Worm (Caenorhabditis elegans) whole organism, L1 larva: Measurements from ENCODE around the gene dpf-2.

ENCODE experiments used
- C16A3.4 ChIP-seq: fragments of 150-350 bp; optimal IDR thresholded peaks from 2 replicates; lab custom pipeline; 2014; ENCODE audit warnings: missing biosample characterization, missing genetic modification characterization
- F16B12.6 ChIP-seq: fragments of 150-350 bp; optimal IDR thresholded peaks from 2 replicates; lab custom pipeline; 2014; ENCODE audit warnings: missing biosample characterization, missing genetic modification characterization
- aha-1 ChIP-seq: fragments of 150-350 bp; optimal IDR thresholded peaks from 2 replicates; lab custom pipeline; 2014; ENCODE audit warnings: missing biosample characterization, missing genetic modification characterization
- aly-2 ChIP-seq: fragments of 150-350 bp; optimal IDR thresholded peaks from 2 replicates; lab custom pipeline; 2014; ENCODE audit warnings: missing biosample characterization, missing genetic modification characterization
- blmp-1 ChIP-seq: fragments of 150-350 bp; optimal IDR thresholded peaks from 2 replicates; lab custom pipeline; 2014; ENCODE audit warnings: missing biosample characterization, missing genetic modification characterization
- ceh-90 ChIP-seq: sonication (generic microtip); optimal IDR thresholded peaks from 2 replicates; lab custom pipeline; 2016; ENCODE audit warnings: missing genetic modification characterization, missing compliant biosample characterization
- ces-1 ChIP-seq: fragments of 150-350 bp; optimal IDR thresholded peaks from 2 replicates; lab custom pipeline; 2014; ENCODE audit warnings: missing biosample characterization, missing genetic modification reagents, missing genetic modification characterization
- dpl-1 ChIP-seq, 3 experiments: fragments of 150-350 bp in 2 of 3; sonication (generic microtip) in 1 of 3; optimal IDR thresholded peaks; 2 replicates each; lab custom pipeline; 2014 to 2017; ENCODE audit warnings: missing biosample characterization in 3 of 3, missing genetic modification characterization in 3 of 3, missing genetic modification reagents in 3 of 3
- dsc-1 ChIP-seq: sonication (generic microtip); optimal IDR thresholded peaks from 2 replicates; lab custom pipeline; 2016; ENCODE audit warnings: mild to moderate bottlenecking, missing genetic modification characterization, missing compliant biosample characterization
- efl-1 ChIP-seq, 4 experiments: fragments of 150-350 bp; optimal IDR thresholded peaks in 3 of 4; peaks in 1 of 4; 1 replicate in 1 of 4; 2 replicates in 3 of 4; lab custom pipeline; 2014; ENCODE audit warnings: missing biosample characterization in 2 of 4, missing genetic modification characterization in 2 of 4, missing genetic modification reagents in 2 of 4
- egl-13 ChIP-seq: sonication (generic microtip); optimal IDR thresholded peaks from 2 replicates; lab custom pipeline; 2016; ENCODE audit warnings: missing genotype, missing genetic modification reagents, missing genetic modification characterization, missing compliant biosample characterization
- elt-3 ChIP-seq, 6 experiments: fragments of 150-350 bp in 1 of 6; sonication (generic microtip); optimal IDR thresholded peaks; 2 replicates each; lab custom pipeline; 2017 to 2018; ENCODE audit warnings: missing biosample characterization in 6 of 6, missing genetic modification characterization in 6 of 6, inconsistent platforms in 1 of 6
- fkh-4 ChIP-seq: sonication (generic microtip); optimal IDR thresholded peaks from 2 replicates; lab custom pipeline; 2016; ENCODE audit warnings: missing compliant biosample characterization, missing genetic modification characterization, borderline replicate concordance
- fos-1 ChIP-seq: fragments of 150-350 bp; optimal IDR thresholded peaks from 2 replicates; lab custom pipeline; 2014; ENCODE audit warnings: missing biosample characterization, missing genetic modification characterization
- hlh-4 ChIP-seq: sonication (generic microtip); optimal IDR thresholded peaks from 2 replicates; lab custom pipeline; 2016; ENCODE audit warnings: mild to moderate bottlenecking, missing genetic modification characterization, missing compliant biosample characterization
- hpl-2 ChIP-seq: fragments of 150-350 bp; optimal IDR thresholded peaks from 2 replicates; lab custom pipeline; 2014; ENCODE audit warnings: missing biosample characterization, missing genetic modification reagents, missing genetic modification characterization
- isw-1 ChIP-seq: fragments of 200-800 bp; sonication (Bioruptor generic); IDR thresholded peaks from 2 replicates; pipeline ENCODE4 v1.3.6; 2022; ENCODE audit warnings: missing genetic modification characterization, missing compliant biosample characterization
- lin-14 ChIP-seq: fragments of 200-800 bp; sonication (Bioruptor generic); optimal IDR thresholded peaks from 2 replicates; lab custom pipeline; 2018; ENCODE audit warnings: mild to moderate bottlenecking, missing genetic modification characterization, moderate library complexity, missing compliant biosample characterization
- lin-15B ChIP-seq: fragments of 150-350 bp; sonication (generic microtip); optimal IDR thresholded peaks from 3 replicates; lab custom pipeline; 2014; ENCODE audit warnings: missing biosample characterization, missing genetic modification characterization
- lin-35 ChIP-seq, 2 experiments: fragments of 150-350 bp; optimal IDR thresholded peaks; 2 replicates each; lab custom pipeline; 2014; ENCODE audit warnings: missing biosample characterization in 2 of 2, missing genetic modification characterization in 2 of 2, missing genetic modification reagents in 2 of 2
- lin-39 ChIP-seq: fragments of 150-350 bp; optimal IDR thresholded peaks from 2 replicates; lab custom pipeline; 2014; ENCODE audit warnings: missing biosample characterization, missing genetic modification reagents, missing genetic modification characterization
- lsy-2 ChIP-seq, 2 experiments: fragments of 150-350 bp; optimal IDR thresholded peaks; 2 replicates each; lab custom pipeline; 2014; ENCODE audit warnings: missing biosample characterization in 2 of 2, missing genetic modification characterization in 2 of 2
- mab-9 ChIP-seq: fragments of 200-800 bp; sonication (Bioruptor generic); IDR thresholded peaks from 2 replicates; pipeline ENCODE4 v1.3.6; 2022; ENCODE audit warnings: missing genetic modification reagents, missing genetic modification characterization, missing compliant biosample characterization
- nhr-12 ChIP-seq: sonication (generic microtip); optimal IDR thresholded peaks from 2 replicates; lab custom pipeline; 2017; ENCODE audit warnings: missing biosample characterization, missing genetic modification characterization
- nhr-19 ChIP-seq: fragments of 200-800 bp; sonication (Bioruptor generic); conservative IDR thresholded peaks from 2 replicates; pipeline ENCODE4 v1.3.6; 2022; ENCODE audit warnings: missing genetic modification characterization, missing compliant biosample characterization
- nhr-28 ChIP-seq: fragments of 150-350 bp; optimal IDR thresholded peaks from 2 replicates; lab custom pipeline; 2014; ENCODE audit warnings: missing biosample characterization, missing genetic modification characterization
- nhr-47 ChIP-seq: sonication (generic microtip); optimal IDR thresholded peaks from 2 replicates; lab custom pipeline; 2016; ENCODE audit warnings: mild to moderate bottlenecking, missing genetic modification characterization, moderate library complexity, missing compliant biosample characterization
- nhr-85 ChIP-seq: sonication (generic microtip); peaks from one replicate; lab custom pipeline; 2016; ENCODE audit warnings: missing genetic modification characterization, inconsistent platforms, missing compliant biosample characterization
- pag-3 ChIP-seq: sonication (generic microtip); optimal IDR thresholded peaks from 2 replicates; lab custom pipeline; 2017; ENCODE audit warnings: missing genetic modification characterization, mild to moderate bottlenecking, missing compliant biosample characterization, antibody characterized with exemption, borderline replicate concordance; ENCODE audit not compliant: insufficient read depth
- pax-3 ChIP-seq: fragments of 200-800 bp; sonication (Bioruptor generic); optimal IDR thresholded peaks from 2 replicates; lab custom pipeline; 2018; ENCODE audit warnings: mild to moderate bottlenecking, missing genetic modification characterization, moderate library complexity, missing compliant biosample characterization
- rnt-1 ChIP-seq: sonication (generic microtip); optimal IDR thresholded peaks from 2 replicates; lab custom pipeline; 2016; ENCODE audit warnings: mild to moderate bottlenecking, missing genetic modification characterization, moderate library complexity, missing compliant biosample characterization
- skn-1 ChIP-seq: fragments of 150-350 bp; optimal IDR thresholded peaks from 2 replicates; lab custom pipeline; 2014; ENCODE audit warnings: missing biosample characterization, missing genetic modification characterization
- snpc-4 ChIP-seq: fragments of 150-350 bp; optimal IDR thresholded peaks from 2 replicates; lab custom pipeline; 2014; ENCODE audit warnings: missing biosample characterization, missing genetic modification characterization
- snu-23 ChIP-seq: sonication (generic microtip); optimal IDR thresholded peaks from 2 replicates; lab custom pipeline; 2016; ENCODE audit warnings: missing genetic modification characterization, missing compliant biosample characterization
- sox-4 ChIP-seq: sonication (generic microtip); optimal IDR thresholded peaks from 2 replicates; lab custom pipeline; 2016; ENCODE audit warnings: missing genetic modification characterization, missing compliant biosample characterization
- sup-37 ChIP-seq: fragments of 200-800 bp; sonication (Bioruptor generic); optimal IDR thresholded peaks from 2 replicates; lab custom pipeline; 2018; ENCODE audit warnings: mild to moderate bottlenecking, missing genetic modification characterization, missing compliant biosample characterization
- swsn-7 ChIP-seq: sonication (generic microtip); optimal IDR thresholded peaks from 2 replicates; lab custom pipeline; 2016; ENCODE audit warnings: missing genetic modification characterization, missing compliant biosample characterization
- tbx-2 ChIP-seq: sonication (generic microtip); optimal IDR thresholded peaks from 2 replicates; lab custom pipeline; 2016; ENCODE audit warnings: missing genetic modification characterization, missing compliant biosample characterization
- tlp-1 ChIP-seq: fragments of 150-350 bp; optimal IDR thresholded peaks from 2 replicates; lab custom pipeline; 2014; ENCODE audit warnings: missing biosample characterization, missing genetic modification characterization
- unc-62 ChIP-seq: fragments of 150-350 bp; optimal IDR thresholded peaks from 2 replicates; lab custom pipeline; 2014; ENCODE audit warnings: missing biosample characterization, missing genetic modification reagents, missing genetic modification characterization
- unc-86 ChIP-seq: sonication (generic microtip); optimal IDR thresholded peaks from 2 replicates; lab custom pipeline; 2016; ENCODE audit warnings: missing genetic modification characterization, missing compliant biosample characterization
- xbp-1 ChIP-seq: sonication (generic microtip); optimal IDR thresholded peaks from 2 replicates; lab custom pipeline; 2016; ENCODE audit warnings: missing genetic modification characterization, missing compliant biosample characterization
- zag-1 ChIP-seq: fragments of 150-350 bp; optimal IDR thresholded peaks from 2 replicates; lab custom pipeline; 2014; ENCODE audit warnings: missing biosample characterization, missing genetic modification characterization
- zip-4 ChIP-seq: fragments of 200-800 bp; sonication (Bioruptor generic); optimal IDR thresholded peaks from 2 replicates; lab custom pipeline; 2018; ENCODE audit warnings: mild to moderate bottlenecking, missing genetic modification characterization, moderate library complexity, missing compliant biosample characterization
- ztf-4 ChIP-seq: fragments of 150-350 bp; optimal IDR thresholded peaks from 2 replicates; lab custom pipeline; 2014; ENCODE audit warnings: missing biosample characterization, missing genetic modification characterization

dpf-2 gene

DNA sequence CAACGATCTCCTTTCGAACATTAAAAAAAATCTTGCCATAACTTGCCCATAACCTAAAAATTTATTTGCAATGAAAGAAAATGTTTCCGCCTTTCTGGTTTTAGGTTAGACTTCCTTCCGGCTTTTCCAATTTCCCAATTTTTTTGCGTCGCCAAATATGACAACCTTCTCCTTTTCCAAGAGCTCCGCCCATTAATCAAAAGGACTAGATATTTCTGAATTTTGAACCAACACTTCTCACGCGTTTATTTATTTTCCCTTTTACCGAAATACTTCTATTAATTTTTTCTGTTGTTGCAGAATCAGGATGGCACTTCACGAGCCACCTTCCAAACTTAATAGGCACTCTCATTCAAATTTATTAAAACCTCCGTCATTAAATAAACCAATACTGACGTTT is 14.0 kb downstream of the dpf-2 start, which contains the start of gene egrh-1:
egrh-1 (plus strand) TSS at position 301 of the 400 bp plus-strand sequence.
- TF ChIP-seq nhr-12 (tag; lab: Kevin White, UChicago) (no peak), hpl-2 (GFP tag; lab: Kevin White, UChicago) (no peak), pax-3 (tag; lab: Kevin White, UChicago) (no peak), rnt-1 (tag; lab: Kevin White, UChicago) (no peak), blmp-1 (tag; lab: Kevin White, UChicago) (no peak), ceh-90 (tag; lab: Kevin White, UChicago) (no peak), elt-3 (tag; optimal IDR thresholded peaks at IDR 0.05; lab: Kevin White, UChicago) (no peak), fos-1 (no peak), isw-1 (GFP tag; lab: Robert Waterston, UW) (no peak), tbx-2 (tag; lab: Kevin White, UChicago) (no peak), nhr-47 (no peak), lsy-2 (tag; optimal IDR thresholded peaks at IDR 0.05; lab: Kevin White, UChicago) (no peak), snpc-4 (tag; lab: Kevin White, UChicago) (no peak), lin-35 (GFP tag; optimal IDR thresholded peaks at IDR 0.05; lab: Kevin White, UChicago) (no peak), hlh-4 (tag; lab: Kevin White, UChicago) (no peak), lin-39 (tag; lab: Kevin White, UChicago) (no peak), sup-37 (GFP tag; lab: Kevin White, UChicago) (no peak), aha-1 (no peak), aly-2 (no peak)

DNA sequence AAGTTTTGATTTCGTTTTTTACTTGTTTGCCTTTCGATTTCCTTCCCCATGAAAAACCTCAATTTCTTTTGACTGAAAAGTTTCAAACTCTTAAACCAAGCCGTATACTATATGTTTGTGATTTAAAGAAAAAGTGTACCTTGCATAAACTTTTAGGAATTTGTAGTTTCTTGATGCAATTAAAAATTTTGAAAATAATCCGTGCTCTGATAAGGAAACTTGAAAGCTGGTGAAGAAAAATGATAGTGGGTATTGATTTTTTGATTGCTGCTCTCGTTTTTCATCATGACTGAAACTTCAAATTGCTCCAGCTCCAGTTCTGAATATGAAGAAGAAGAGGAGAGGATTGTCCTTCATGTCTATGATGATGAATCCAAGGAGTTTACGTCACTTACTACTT is 17.4 kb downstream of the dpf-2 start, which contains the start of gene acd-3:
acd-3 (plus strand) TSS at position 222 of the 400 bp plus-strand sequence.
- TF ChIP-seq nhr-85 (tag; lab: Kevin White, UChicago) (peak; percentile 31), snu-23 (GFP tag; lab: Kevin White, UChicago) (no peak)

DNA sequence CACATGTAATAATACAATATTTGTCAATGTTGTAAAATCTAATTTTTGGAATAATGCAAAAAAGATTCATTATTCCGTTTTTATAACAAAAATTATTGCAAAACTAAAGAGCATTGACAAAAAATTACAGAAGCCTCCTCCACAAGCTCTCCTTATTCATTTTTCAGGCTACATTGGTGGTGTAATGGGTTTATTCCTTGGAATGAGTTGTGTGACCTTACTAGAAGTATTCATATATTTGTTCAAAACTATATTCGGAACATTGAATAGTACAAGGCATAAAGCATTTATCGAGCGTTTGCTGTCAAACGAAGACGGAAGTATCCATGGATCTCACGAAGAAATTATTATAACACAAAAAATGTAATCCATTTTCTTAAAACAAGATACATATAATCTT is 20.3 kb downstream of the dpf-2 start:
- TF ChIP-seq lin-35 (GFP tag; optimal IDR thresholded peaks at IDR 0.05; lab: Kevin White, UChicago) (no peak), efl-1 (optimal IDR thresholded peaks at IDR 0.05; lab: Kevin White, UChicago) (no peak), efl-1 (GFP tag; optimal IDR thresholded peaks at IDR 0.05 in 1 of 2; lab: Kevin White, UChicago) (peak in 1 of 2 experiments; percentile 91)

DNA sequence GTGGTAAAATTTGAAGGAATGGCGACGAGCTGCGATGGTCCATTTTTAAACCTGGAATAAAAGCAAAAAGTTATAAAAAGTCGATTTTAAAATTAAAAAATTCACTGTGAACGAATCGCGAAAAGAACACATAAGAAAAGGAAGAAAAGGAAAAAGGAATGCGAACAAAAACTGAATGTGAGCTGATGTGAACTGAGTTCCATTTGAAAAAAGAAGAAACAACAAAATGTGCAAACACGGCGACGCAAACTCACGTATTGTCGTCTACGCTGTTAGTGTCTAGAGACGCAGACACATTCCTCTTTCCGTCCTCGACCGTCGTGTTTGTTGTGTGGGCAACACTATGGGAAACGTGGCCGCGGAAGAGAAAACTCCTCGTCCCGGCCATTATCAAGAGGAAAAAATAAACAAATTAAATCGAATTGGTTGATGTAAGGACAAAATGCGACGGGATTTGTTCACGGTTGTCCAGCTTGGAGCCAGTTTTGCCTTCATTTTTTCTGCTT is 22.1 kb downstream of the dpf-2 start, which contains the start of the genes C27C12.1 and C27C12.4:
C27C12.1 (minus strand) TSS at position 51 of the 506 bp plus-strand sequence.
C27C12.4 (plus strand) TSS at position 375 of the 506 bp plus-strand sequence.
- TF ChIP-seq efl-1 (optimal IDR thresholded peaks at IDR 0.05; lab: Kevin White, UChicago): peak; percentile 80 to 86
- TF ChIP-seq efl-1 (GFP tag; optimal IDR thresholded peaks at IDR 0.05 in 1 of 2; lab: Kevin White, UChicago): peak; percentile 67 to 95
- peak; percentile 43 for TF ChIP-seq sup-37 (GFP tag; lab: Kevin White, UChicago)
- peak; percentile 83 for TF ChIP-seq unc-86 (tag; lab: Kevin White, UChicago)
- TF ChIP-seq nhr-47: peak; percentile 93
- no peak for TF ChIP-seq nhr-28 (tag; lab: Kevin White, UChicago)
- peak; percentile 88 for TF ChIP-seq nhr-19 (GFP tag; lab: Robert Waterston, UW)
- TF ChIP-seq lin-15B (tag; lab: Kevin White, UChicago): peak; percentile 50
- TF ChIP-seq zag-1 (tag; lab: Kevin White, UChicago): no peak
- no peak for TF ChIP-seq pag-3 (tag; lab: Kevin White, UChicago)
- TF ChIP-seq lin-39 (tag; lab: Kevin White, UChicago): peak; percentile 54
- peak; percentile 59 for TF ChIP-seq sox-4 (tag; lab: Kevin White, UChicago)
- peak; percentile 92 for TF ChIP-seq C16A3.4 (tag; lab: Kevin White, UChicago)
- peak; percentile 83 for TF ChIP-seq xbp-1 (tag; lab: Kevin White, UChicago)
- TF ChIP-seq blmp-1 (tag; lab: Kevin White, UChicago): peak; percentile 59
- TF ChIP-seq tbx-2 (tag; lab: Kevin White, UChicago): peak; percentile 94
- TF ChIP-seq unc-62: no peak
- TF ChIP-seq isw-1 (GFP tag; lab: Robert Waterston, UW): peak; percentile 76
- TF ChIP-seq dsc-1 (tag; lab: Kevin White, UChicago): peak; percentile 83
- no peak for TF ChIP-seq tlp-1
- TF ChIP-seq F16B12.6 (tag; lab: Kevin White, UChicago): peak; percentile 99
- peak; percentile 86 for TF ChIP-seq snpc-4 (tag; lab: Kevin White, UChicago)
- peak; percentile 63 for TF ChIP-seq fkh-4 (tag; lab: Kevin White, UChicago)
- no peak for TF ChIP-seq ces-1
- TF ChIP-seq lin-14 (GFP tag; lab: Kevin White, UChicago): peak; percentile 95
- peak; percentile 71 to 79 (median 79) for TF ChIP-seq dpl-1 (GFP tag; optimal IDR thresholded peaks at IDR 0.05; lab: Kevin White, UChicago)
- peak in 3 of 6 experiments; percentile 44 to 70 (median 67) for TF ChIP-seq elt-3 (tag; optimal IDR thresholded peaks at IDR 0.05; lab: Kevin White, UChicago)
- peak; percentile 83 for TF ChIP-seq mab-9 (GFP tag; lab: Robert Waterston, UW)
- TF ChIP-seq zip-4: peak; percentile 54
- TF ChIP-seq ztf-4: peak; percentile 73
- TF ChIP-seq swsn-7 (tag; lab: Kevin White, UChicago): peak; percentile 89
- TF ChIP-seq skn-1: peak; percentile 73
- TF ChIP-seq egl-13 (tag; lab: Kevin White, UChicago): peak; percentile 79
